Fruit fly (Drosophila melanogaster): ENCODE data around the gene Polr2G.

Polr2G gene

DNA sequence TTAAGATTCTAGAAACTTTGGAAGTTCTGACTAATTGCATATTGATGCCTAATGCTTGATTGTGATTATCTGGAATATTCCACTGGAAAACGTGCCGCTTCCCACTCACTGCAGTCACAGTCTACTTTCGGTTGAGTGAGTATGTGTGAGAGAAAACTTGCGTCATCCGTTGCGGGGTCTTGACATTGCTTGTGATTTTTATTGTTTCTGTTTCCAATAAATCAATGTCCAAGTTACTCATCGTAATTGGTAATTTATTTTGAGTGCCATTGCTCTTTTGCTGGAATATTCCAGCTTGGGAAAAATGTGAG, 20.0 kb upstream of the Polr2G start:
- TF ChIP-seq usp (GFP tag; optimal IDR thresholded peaks at IDR 0.05) = no peak
- TF ChIP-seq sv (GFP tag; optimal IDR thresholded peaks at IDR 0.05) = no peak
- TF ChIP-seq brk (GFP tag; optimal IDR thresholded peaks at IDR 0.05) = no peak
- TF ChIP-seq woc (GFP tag; optimal IDR thresholded peaks at IDR 0.05) = no peak
- TF ChIP-seq CG9705 (GFP tag; optimal IDR thresholded peaks at IDR 0.05) = no peak
- no peak for TF ChIP-seq ey (GFP tag; optimal IDR thresholded peaks at IDR 0.05)
- no peak for TF ChIP-seq CrebA (GFP tag; optimal IDR thresholded peaks at IDR 0.05; ENCODE audit: borderline replicate concordance)
- TF ChIP-seq N (GFP tag; optimal IDR thresholded peaks at IDR 0.05) = no peak
- no peak for TF ChIP-seq Myc (optimal IDR thresholded peaks at IDR 0.05)
- TF ChIP-seq tai (GFP tag; optimal IDR thresholded peaks at IDR 0.05) = no peak
- no peak for TF ChIP-seq lola (GFP tag; optimal IDR thresholded peaks at IDR 0.05)
- TF ChIP-seq br (GFP tag; optimal IDR thresholded peaks at IDR 0.05) = no peak
- TF ChIP-seq h (GFP tag; optimal IDR thresholded peaks at IDR 0.05) = no peak
- TF ChIP-seq Dif (GFP tag; optimal IDR thresholded peaks at IDR 0.05; ENCODE audit: partially characterized antibody) = no peak
- TF ChIP-seq dsf (GFP tag; optimal IDR thresholded peaks at IDR 0.05; ENCODE audit: borderline replicate concordance) = no peak
- no peak for TF ChIP-seq OdsH (GFP tag; optimal IDR thresholded peaks at IDR 0.05)
- TF ChIP-seq CG32264 (GFP tag; optimal IDR thresholded peaks at IDR 0.05) = no peak
- no peak for TF ChIP-seq Vsx2 (GFP tag; optimal IDR thresholded peaks at IDR 0.05; ENCODE audit: partially characterized antibody)
- no peak for TF ChIP-seq foxo (GFP tag; optimal IDR thresholded peaks at IDR 0.05)

DNA sequence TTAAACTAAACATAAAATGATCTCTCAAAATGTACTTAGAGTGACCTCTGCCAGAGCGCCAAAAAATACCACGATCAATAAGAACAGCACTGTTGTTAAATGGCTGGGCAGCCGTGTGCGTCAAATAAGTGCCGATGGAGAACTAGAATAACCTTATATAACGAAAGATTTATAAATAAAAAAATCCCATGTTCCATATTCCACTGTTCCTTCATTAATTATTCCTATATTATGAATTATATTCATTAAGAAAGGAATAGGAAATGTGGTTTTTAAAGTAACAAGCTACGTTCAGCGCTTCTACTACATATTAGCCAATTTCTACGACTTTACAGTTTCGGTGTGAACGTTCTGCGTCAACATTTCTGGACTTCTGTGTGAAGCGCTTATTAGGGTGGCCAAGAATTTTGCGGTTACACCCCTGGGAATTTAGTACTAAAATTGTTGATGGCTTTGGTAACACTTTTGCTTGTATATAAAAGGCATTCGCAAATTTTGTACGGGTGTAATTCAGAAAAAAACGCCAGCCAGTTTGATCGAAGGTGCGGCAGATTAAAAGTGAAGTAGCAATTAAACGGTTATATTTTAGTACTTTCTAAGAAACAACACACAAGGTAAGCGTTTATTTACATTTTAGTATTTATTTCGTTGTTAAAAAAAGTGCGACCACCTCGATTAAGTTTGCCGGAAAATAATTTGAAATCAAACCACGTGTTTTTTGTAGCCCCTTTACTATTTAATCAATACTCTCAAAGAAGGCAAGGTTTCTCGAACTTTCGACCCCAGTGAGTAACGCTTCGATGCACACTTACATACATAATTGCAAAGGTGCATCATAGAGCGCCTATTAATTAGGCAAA, 19.4 kb upstream of the Polr2G start, which contains the start of the genes tefu and Hsc70-4:
Gene tefu (minus strand): TSS at position 51 of the 860 bp plus-strand sequence.
Gene Hsc70-4 (plus strand): TSS at position 502 of the 860 bp plus-strand sequence.
- TF ChIP-seq ey (GFP tag; optimal IDR thresholded peaks at IDR 0.05) = peak; percentile 60
- TF ChIP-seq jim (GFP tag; optimal IDR thresholded peaks at IDR 0.05) = peak; percentile 24
- TF ChIP-seq CrebA (GFP tag; optimal IDR thresholded peaks at IDR 0.05; ENCODE audit: borderline replicate concordance) = no peak
- peak; percentile 32 for TF ChIP-seq OdsH (GFP tag; optimal IDR thresholded peaks at IDR 0.05)
- TF ChIP-seq br (GFP tag; optimal IDR thresholded peaks at IDR 0.05) = no peak
- peak; percentile 72 for TF ChIP-seq woc (GFP tag; optimal IDR thresholded peaks at IDR 0.05)
- no peak for TF ChIP-seq Jra (GFP tag; optimal IDR thresholded peaks at IDR 0.05)
- peak; percentile 64 for TF ChIP-seq sv (GFP tag; optimal IDR thresholded peaks at IDR 0.05)
- no peak for TF ChIP-seq dl (GFP tag; optimal IDR thresholded peaks at IDR 0.05; ENCODE audit: insufficient read depth in 1 of 2, partially characterized antibody in 2 of 2)
- TF ChIP-seq Rel (GFP tag; optimal IDR thresholded peaks at IDR 0.05) = no peak
- TF ChIP-seq Rel (tag; optimal IDR thresholded peaks at IDR 0.05) = peak; percentile 4
- TF ChIP-seq h (GFP tag; optimal IDR thresholded peaks at IDR 0.05) = peak; percentile 54
- TF ChIP-seq dsf (GFP tag; optimal IDR thresholded peaks at IDR 0.05; ENCODE audit: borderline replicate concordance) = no peak
- no peak for TF ChIP-seq tai (GFP tag; optimal IDR thresholded peaks at IDR 0.05)
- TF ChIP-seq Dif (GFP tag; optimal IDR thresholded peaks at IDR 0.05; ENCODE audit: partially characterized antibody) = peak; percentile 68
- TF ChIP-seq sage (GFP tag; optimal IDR thresholded peaks at IDR 0.05) = no peak
- peak; percentile 54 for TF ChIP-seq CG9705 (GFP tag; optimal IDR thresholded peaks at IDR 0.05)
- TF ChIP-seq Hr83 (GFP tag; optimal IDR thresholded peaks at IDR 0.05; ENCODE audit: poor library complexity, severe bottlenecking) = peak; percentile 5
- TF ChIP-seq Sp1 (GFP tag; optimal IDR thresholded peaks at IDR 0.05) = peak; percentile 46
- TF ChIP-seq CG32264 (GFP tag; optimal IDR thresholded peaks at IDR 0.05) = no peak
- TF ChIP-seq pan (optimal IDR thresholded peaks at IDR 0.05) = no peak
- TF ChIP-seq Mio (GFP tag; optimal IDR thresholded peaks at IDR 0.05) = no peak
- TF ChIP-seq HLH106 (tag; optimal IDR thresholded peaks at IDR 0.05) = peak; percentile 79
- peak in 1 of 2 experiments; percentile 9 for TF ChIP-seq foxo (GFP tag; optimal IDR thresholded peaks at IDR 0.05)
- TF ChIP-seq Hnf4 (GFP tag; optimal IDR thresholded peaks at IDR 0.05) = peak; percentile 64
- no peak for TF ChIP-seq fru (GFP tag; optimal IDR thresholded peaks at IDR 0.05)
- TF ChIP-seq dmrt93B (GFP tag; optimal IDR thresholded peaks at IDR 0.05) = peak; percentile 68
- no peak for TF ChIP-seq psq (GFP tag; optimal IDR thresholded peaks at IDR 0.05)
- no peak for TF ChIP-seq Myc (optimal IDR thresholded peaks at IDR 0.05)
- no peak for TF ChIP-seq lola (GFP tag; optimal IDR thresholded peaks at IDR 0.05)
- no peak for TF ChIP-seq usp (GFP tag; optimal IDR thresholded peaks at IDR 0.05)
- no peak for TF ChIP-seq brk (GFP tag; optimal IDR thresholded peaks at IDR 0.05)
- peak; percentile 92 for TF ChIP-seq N (GFP tag; optimal IDR thresholded peaks at IDR 0.05)
- TF ChIP-seq Hr78 (GFP tag; optimal IDR thresholded peaks at IDR 0.05) = peak; percentile 46
- TF ChIP-seq Dfd (GFP tag; optimal IDR thresholded peaks at IDR 0.05) = no peak
- no peak for TF ChIP-seq Abd-B (GFP tag; optimal IDR thresholded peaks at IDR 0.05)
- peak; percentile 64 for TF ChIP-seq Vsx2 (GFP tag; optimal IDR thresholded peaks at IDR 0.05; ENCODE audit: partially characterized antibody)
- no peak for TF ChIP-seq GATAd (GFP tag; optimal IDR thresholded peaks at IDR 0.05)
